Fruit fly (Drosophila melanogaster) whole organism, embryonic: ENCODE data around the gene CG31637.

Source experiments
- Atf6 ChIP-seq: fragments of 200-800 bp; sonication (Bioruptor generic); IDR thresholded peaks from 2 replicates; pipeline ENCODE4 v1.3.6; 2022; ENCODE audit warnings: missing biosample characterization, missing genetic modification characterization
- BtbVII ChIP-seq: fragments of 200-800 bp; sonication (Bioruptor generic); optimal IDR thresholded peaks from 3 replicates; lab custom pipeline; 2017; ENCODE audit warnings: missing biosample characterization, mild to moderate bottlenecking, missing genetic modification characterization
- CG10209 ChIP-seq: fragments of 200-800 bp; sonication (Bioruptor generic); optimal IDR thresholded peaks from 3 replicates; lab custom pipeline; 2017; ENCODE audit warnings: missing biosample characterization, mild to moderate bottlenecking, missing genetic modification characterization, missing genetic modification reagents
- CG10543 ChIP-seq: fragments of 200-800 bp; sonication (Bioruptor generic); optimal IDR thresholded peaks from 3 replicates; lab custom pipeline; 2017; ENCODE audit warnings: missing biosample characterization, mild to moderate bottlenecking, missing genetic modification characterization, moderate library complexity
- CG11093 ChIP-seq: fragments of 200-800 bp; sonication (Bioruptor generic); IDR thresholded peaks from 3 replicates; pipeline ENCODE4 v1.3.6; 2022; ENCODE audit warnings: missing biosample characterization, missing genetic modification characterization
- CG11723 ChIP-seq: fragments of 200-800 bp; sonication (Bioruptor generic); optimal IDR thresholded peaks from 2 replicates; lab custom pipeline; 2017; ENCODE audit warnings: missing biosample characterization, mild to moderate bottlenecking, missing genetic modification characterization
- CG14441 ChIP-seq: fragments of 200-800 bp; sonication (Bioruptor generic); IDR thresholded peaks from 2 replicates; pipeline ENCODE4 v1.3.6; 2022; ENCODE audit warnings: missing biosample characterization, missing genetic modification characterization
- CG1647 ChIP-seq: fragments of 200-800 bp; sonication (Bioruptor generic); optimal IDR thresholded peaks from 3 replicates; lab custom pipeline; 2016; ENCODE audit warnings: missing biosample characterization, missing genetic modification characterization
- CG16863 ChIP-seq: fragments of 200-800 bp; sonication (Bioruptor generic); optimal IDR thresholded peaks from 3 replicates; lab custom pipeline; 2016; ENCODE audit warnings: missing biosample characterization, missing genetic modification characterization
- CG18619 ChIP-seq: fragments of 200-800 bp; sonication (Bioruptor generic); optimal IDR thresholded peaks from 3 replicates; lab custom pipeline; 2017; ENCODE audit warnings: missing biosample characterization, mild to moderate bottlenecking, missing genetic modification characterization
- CG2202 ChIP-seq: fragments of 200-800 bp; sonication (Bioruptor generic); optimal IDR thresholded peaks from 2 replicates; lab custom pipeline; 2018; ENCODE audit warnings: missing biosample characterization, mild to moderate bottlenecking, missing genetic modification characterization
- CG32532 ChIP-seq: fragments of 200-800 bp; sonication (Bioruptor generic); IDR thresholded peaks from 2 replicates; pipeline ENCODE4 v1.3.6; 2022; ENCODE audit warnings: missing biosample characterization, missing genetic modification characterization
- CG34422 ChIP-seq: fragments of 200-800 bp; sonication (Bioruptor generic); IDR thresholded peaks from 3 replicates; pipeline ENCODE4 v1.3.6; 2022; ENCODE audit warnings: missing biosample characterization, missing genetic modification characterization
- CG3726 ChIP-seq: fragments of 200-800 bp; sonication (Bioruptor generic); IDR thresholded peaks from 3 replicates; pipeline ENCODE4, ENCODE4 v1.3.6; 2022; ENCODE audit warnings: missing biosample characterization, missing genetic modification characterization
- CG42726 ChIP-seq: fragments of 200-800 bp; sonication (Bioruptor generic); IDR thresholded peaks from 2 replicates; pipeline ENCODE4 v1.3.6; 2022; ENCODE audit warnings: missing biosample characterization, missing genetic modification characterization; ENCODE audit not compliant: partially characterized antibody
- CG6683 ChIP-seq: fragments of 200-800 bp; sonication (Bioruptor generic); optimal IDR thresholded peaks from 2 replicates; lab custom pipeline; 2017; ENCODE audit warnings: missing biosample characterization, mild to moderate bottlenecking, missing genetic modification characterization, missing genetic modification reagents
- CG7271 ChIP-seq: fragments of 200-800 bp; sonication (Bioruptor generic); optimal IDR thresholded peaks from 2 replicates; lab custom pipeline; 2018; ENCODE audit warnings: missing biosample characterization, mild to moderate bottlenecking, missing genetic modification characterization, moderate library complexity
- CG7839 ChIP-seq: fragments of 200-800 bp; sonication (Bioruptor generic); optimal IDR thresholded peaks from 3 replicates; lab custom pipeline; 2018; ENCODE audit warnings: missing biosample characterization, mild to moderate bottlenecking, missing genetic modification characterization, moderate library complexity
- CG8924 ChIP-seq: fragments of 200-800 bp; optimal IDR thresholded peaks from 3 replicates; lab custom pipeline; 2019; ENCODE audit warnings: missing biosample characterization, mild to moderate bottlenecking, missing genetic modification characterization, moderate library complexity
- CG9437 ChIP-seq: fragments of 200-800 bp; sonication (Bioruptor generic); optimal IDR thresholded peaks from 2 replicates; lab custom pipeline; 2018; ENCODE audit warnings: missing biosample characterization, mild to moderate bottlenecking, missing genetic modification characterization
- D ChIP-seq, 2 experiments: fragments of 200-800 bp in 1 of 2; fragments of >200 bp in 1 of 2; sonication (Bioruptor generic) in 1 of 2; optimal IDR thresholded peaks; 2 replicates in 1 of 2; 3 replicates in 1 of 2; lab custom pipeline; 2017; ENCODE audit warnings: mild to moderate bottlenecking in 1 of 2, missing biosample characterization in 1 of 2, missing genetic modification characterization in 1 of 2, missing genetic modification reagents in 1 of 2
- ERR ChIP-seq: fragments of 200-800 bp; sonication (Bioruptor generic); optimal IDR thresholded peaks from 2 replicates; lab custom pipeline; 2016; ENCODE audit warnings: missing biosample characterization, missing genetic modification characterization
- Fer3 ChIP-seq: fragments of 200-800 bp; sonication (Bioruptor generic); optimal IDR thresholded peaks from 2 replicates; lab custom pipeline; 2018; ENCODE audit warnings: missing biosample characterization, mild to moderate bottlenecking, missing genetic modification characterization, moderate library complexity
- HmgZ ChIP-seq: fragments of 200-800 bp; sonication (Bioruptor generic); optimal IDR thresholded peaks from 2 replicates; lab custom pipeline; 2018; ENCODE audit warnings: missing biosample characterization, mild to moderate bottlenecking, missing genetic modification characterization
- Lhr ChIP-seq: fragments of 200-800 bp; sonication (Bioruptor generic); optimal IDR thresholded peaks from 3 replicates; lab custom pipeline; 2017; ENCODE audit warnings: mild to moderate bottlenecking, missing biosample characterization, missing genetic modification reagents, missing genetic modification characterization
- Med ChIP-seq: fragments of 200-800 bp; sonication (Bioruptor generic); peaks from one replicate; lab custom pipeline; 2016; ENCODE audit warnings: missing biosample characterization, missing genetic modification characterization, mild to moderate bottlenecking, inconsistent platforms, moderate library complexity
- Mrtf ChIP-seq: fragments of 200-800 bp; sonication (Bioruptor generic); IDR thresholded peaks from 3 replicates; pipeline ENCODE4 v1.3.6; 2022; ENCODE audit warnings: missing biosample characterization, missing genetic modification characterization
- Pdp1 ChIP-seq, 2 experiments: fragments of 200-800 bp; sonication (Bioruptor generic); optimal IDR thresholded peaks; 3 replicates each; lab custom pipeline; 2016; ENCODE audit warnings: missing biosample characterization in 2 of 2, missing genetic modification characterization in 2 of 2, mild to moderate bottlenecking in 1 of 2, moderate library complexity in 1 of 2
- Spps ChIP-seq: fragments of 200-800 bp; sonication (Bioruptor generic); optimal IDR thresholded peaks from 2 replicates; lab custom pipeline; 2018; ENCODE audit warnings: missing biosample characterization, mild to moderate bottlenecking, missing genetic modification characterization
- TFAM ChIP-seq: fragments of 200-800 bp; sonication (Bioruptor generic); optimal IDR thresholded peaks from 2 replicates; lab custom pipeline; 2017; ENCODE audit warnings: missing biosample characterization, missing genetic modification characterization, inconsistent platforms
- YL-1 ChIP-seq: fragments of 200-800 bp; sonication (Bioruptor generic); optimal IDR thresholded peaks from 3 replicates; lab custom pipeline; 2017; ENCODE audit warnings: missing biosample characterization, mild to moderate bottlenecking, missing genetic modification characterization
- al ChIP-seq: fragments of 200-800 bp; sonication (Bioruptor generic); IDR thresholded peaks from 2 replicates; pipeline ENCODE4 v1.3.6; 2022; ENCODE audit warnings: missing biosample characterization, missing genetic modification characterization
- gce ChIP-seq: fragments of 200-800 bp; sonication (Bioruptor generic); IDR thresholded peaks from 3 replicates; pipeline ENCODE4 v1.3.6; 2022; ENCODE audit warnings: missing biosample characterization, missing genetic modification characterization
- gem ChIP-seq: fragments of 200-800 bp; sonication (Bioruptor generic); optimal IDR thresholded peaks from 2 replicates; lab custom pipeline; 2019; ENCODE audit warnings: missing biosample characterization, mild to moderate bottlenecking, missing genetic modification characterization, moderate library complexity
- hb ChIP-seq: fragments of 200-800 bp; sonication (Bioruptor generic); IDR thresholded peaks from 3 replicates; pipeline ENCODE4 v1.3.6; 2022; ENCODE audit warnings: missing biosample characterization, missing genetic modification characterization; ENCODE audit not compliant: partially characterized antibody
- her ChIP-seq: fragments of 200-800 bp; sonication (Bioruptor generic); optimal IDR thresholded peaks from 2 replicates; lab custom pipeline; 2016; ENCODE audit warnings: missing biosample characterization, missing genetic modification characterization
- nerfin-1 ChIP-seq: fragments of 200-800 bp; sonication (Bioruptor generic); optimal IDR thresholded peaks from 3 replicates; lab custom pipeline; 2019; ENCODE audit warnings: missing biosample characterization, mild to moderate bottlenecking, missing genetic modification characterization, moderate library complexity
- nmo ChIP-seq: fragments of 200-800 bp; sonication (Bioruptor generic); optimal IDR thresholded peaks from 2 replicates; lab custom pipeline; 2018; ENCODE audit warnings: missing biosample characterization, mild to moderate bottlenecking, missing genetic modification characterization, moderate library complexity
- pho ChIP-seq: fragments of 200-800 bp; sonication (Bioruptor generic); optimal IDR thresholded peaks from 2 replicates; lab custom pipeline; 2016; ENCODE audit warnings: missing biosample characterization, missing genetic modification characterization
- psq ChIP-seq: fragments of 200-800 bp; sonication (Bioruptor generic); optimal IDR thresholded peaks from 2 replicates; lab custom pipeline; 2017; ENCODE audit warnings: missing biosample characterization, missing genetic modification characterization
- pzg ChIP-seq: fragments of 200-800 bp; sonication (Bioruptor generic); optimal IDR thresholded peaks from 3 replicates; lab custom pipeline; 2018; ENCODE audit warnings: missing biosample characterization, mild to moderate bottlenecking, missing genetic modification characterization, moderate library complexity
- ranshi ChIP-seq: fragments of 200-800 bp; sonication (Bioruptor generic); IDR thresholded peaks from 2 replicates; pipeline ENCODE4 v1.3.6; 2022; ENCODE audit warnings: missing biosample characterization, missing genetic modification characterization
- rib ChIP-seq: fragments of 200-800 bp; sonication (Bioruptor generic); IDR thresholded peaks from 2 replicates; pipeline ENCODE4 v1.3.6; 2022; ENCODE audit warnings: missing biosample characterization, missing genetic modification characterization
- sd ChIP-seq: fragments of 200-800 bp; sonication (Bioruptor generic); optimal IDR thresholded peaks from 3 replicates; lab custom pipeline; 2018; ENCODE audit warnings: missing biosample characterization, mild to moderate bottlenecking, missing genetic modification characterization, moderate library complexity
- sima ChIP-seq: fragments of 200-800 bp; sonication (Bioruptor generic); optimal IDR thresholded peaks from 2 replicates; lab custom pipeline; 2016; ENCODE audit warnings: missing biosample characterization, missing genetic modification characterization
- slbo ChIP-seq: fragments of 200-800 bp; sonication (Bioruptor generic); IDR thresholded peaks from 2 replicates; pipeline ENCODE4 v1.3.6; 2022; ENCODE audit warnings: missing biosample characterization, missing genetic modification characterization
- sob ChIP-seq: fragments of 200-800 bp; sonication (Bioruptor generic); IDR thresholded peaks from 2 replicates; pipeline ENCODE4 v1.3.6; 2022; ENCODE audit warnings: missing biosample characterization, missing genetic modification characterization
- stwl ChIP-seq: fragments of 200-800 bp; sonication (Bioruptor generic); optimal IDR thresholded peaks from 3 replicates; lab custom pipeline; 2018; ENCODE audit warnings: missing biosample characterization, mild to moderate bottlenecking, missing genetic modification characterization, moderate library complexity
- tup ChIP-seq: fragments of 200-800 bp; sonication (Bioruptor generic); optimal IDR thresholded peaks from 2 replicates; lab custom pipeline; 2016; ENCODE audit warnings: missing biosample characterization, mild to moderate bottlenecking, missing genetic modification characterization, moderate library complexity
- yki ChIP-seq: fragments of >200 bp; optimal IDR thresholded peaks from 3 replicates; lab custom pipeline; 2018

Gene CG31637

DNA sequence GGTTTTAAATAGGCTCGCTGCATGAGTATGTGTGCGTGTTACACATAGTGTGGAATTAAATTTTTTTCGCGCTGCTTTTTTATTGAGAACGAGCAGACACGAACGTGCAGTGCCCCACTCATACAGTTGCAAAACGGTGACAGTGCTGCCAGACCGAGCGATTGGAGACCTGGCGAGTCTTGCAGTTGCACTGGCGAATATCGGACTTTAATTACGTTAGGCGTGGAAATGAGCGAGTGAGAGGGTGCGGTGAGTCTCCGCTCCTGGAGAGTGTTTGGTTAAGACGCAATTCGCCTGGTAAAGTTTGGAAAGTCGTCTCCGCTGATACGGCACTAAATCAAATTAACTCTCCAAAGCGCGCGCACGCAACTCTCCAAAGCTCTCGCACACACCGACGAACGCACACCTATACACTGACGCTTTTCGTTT, 17.1 kb upstream of the CG31637 start (continued):
- TF ChIP-seq her (no peak), CG2202 (tag; lab: Kevin White, UChicago) (no peak), CG10209 (GFP tag; lab: Kevin White, UChicago) (no peak), nmo (GFP tag; lab: Kevin White, UChicago) (no peak), CG10543 (peak; percentile 71), nerfin-1 (tag; lab: Kevin White, UChicago) (no peak), gem (no peak), Spps (tag; lab: Kevin White, UChicago) (no peak), al (GFP tag; lab: Robert Waterston, UW) (no peak), Fer3 (tag; lab: Kevin White, UChicago) (no peak), Lhr (no peak), yki (lab: Kevin White, UChicago) (no peak), CG14441 (no peak), stwl (tag; lab: Kevin White, UChicago) (peak; percentile 55), rib (GFP tag; lab: Robert Waterston, UW) (peak; percentile 50; the same call in 1 of the 2 replicates), CG7271 (tag; lab: Kevin White, UChicago) (no peak), sob (GFP tag; lab: Robert Waterston, UW) (0 out of 2 replicates have a peak, but pooled peaks have one; percentile 30), Med (GFP tag; lab: Kevin White, UChicago) (peak; percentile 81), BtbVII (GFP tag; lab: Kevin White, UChicago) (no peak), CG3726 (GFP tag; lab: Robert Waterston, UW) (no peak), HmgZ (peak; percentile 70), ERR (GFP tag; lab: Kevin White, UChicago) (no peak), hb (GFP tag; lab: Robert Waterston, UW) (no peak), CG6683 (no peak), CG34422 (GFP tag; lab: Robert Waterston, UW) (peak; percentile 45; the same call in 1 of the 3 replicates), psq (no peak), CG32532 (GFP tag; lab: Robert Waterston, UW) (peak; percentile 33; the same call in 1 of the 2 replicates), slbo (GFP tag; lab: Robert Waterston, UW) (peak; percentile 16; the same call in 1 of the 2 replicates), pho (GFP tag; lab: Kevin White, UChicago) (no peak), gce (GFP tag; lab: Robert Waterston, UW) (no peak), Pdp1 (GFP tag; optimal IDR thresholded peaks at IDR 0.05; lab: Kevin White, UChicago) (peak in 1 of 2 experiments; percentile 35), tup (GFP tag; lab: Kevin White, UChicago) (no peak), YL-1 (GFP tag; lab: Kevin White, UChicago) (peak; percentile 69), CG9437 (GFP tag; lab: Kevin White, UChicago) (peak; percentile 71), CG16863 (no peak), ranshi (GFP tag; lab: Robert Waterston, UW) (0 out of 2 replicates have a peak, but pooled peaks have one; percentile 40), sd (peak; percentile 1), CG7839 (no peak), CG18619 (GFP tag; lab: Kevin White, UChicago) (no peak), CG8924 (tag; lab: Kevin White, UChicago) (peak; percentile 24), D (optimal IDR thresholded peaks at IDR 0.05; lab: Kevin White, UChicago) (peak; percentile 26), D (GFP tag; optimal IDR thresholded peaks at IDR 0.05; lab: Kevin White, UChicago) (no peak), CG1647 (peak; percentile 7), CG11723 (GFP tag; lab: Kevin White, UChicago) (no peak), pzg (GFP tag; lab: Kevin White, UChicago) (peak; percentile 65), CG11093 (GFP tag; lab: Robert Waterston, UW) (no peak), Mrtf (no peak), TFAM (GFP tag; lab: Kevin White, UChicago) (no peak), CG42726 (GFP tag; lab: Robert Waterston, UW) (0 out of 2 replicates have a peak, but pooled peaks have one; percentile 55), Atf6 (GFP tag; lab: Robert Waterston, UW) (peak; percentile 53; the same call in 1 of the 2 replicates), sima (GFP tag; lab: Kevin White, UChicago) (no peak)
